Worm (Caenorhabditis elegans) whole organism, early embryonic: ENCODE data around the gene K10G4.5.

Experiments
- B0310.2 ChIP-seq: sonication (generic microtip); optimal IDR thresholded peaks from 2 replicates; lab custom pipeline; 2016; ENCODE audit warnings: mild to moderate bottlenecking, missing genetic modification characterization, missing compliant biosample characterization
- F13C5.2 ChIP-seq: sonication (generic microtip); optimal IDR thresholded peaks from 2 replicates; lab custom pipeline; 2017; ENCODE audit warnings: mild to moderate bottlenecking, missing genetic modification characterization, inconsistent platforms, missing compliant biosample characterization
- ama-1 ChIP-seq: fragments of 150-350 bp; optimal IDR thresholded peaks from 2 replicates; lab custom pipeline; 2014
- ceh-13 ChIP-seq: fragments of 200-800 bp; sonication (Bioruptor generic); optimal IDR thresholded peaks from 2 replicates; lab custom pipeline; 2018; ENCODE audit warnings: mild to moderate bottlenecking, missing genetic modification characterization, missing compliant biosample characterization
- ets-7 ChIP-seq: sonication (generic microtip); optimal IDR thresholded peaks from 2 replicates; lab custom pipeline; 2016; ENCODE audit warnings: missing genotype, missing genetic modification characterization, missing compliant biosample characterization
- flt-1 ChIP-seq: fragments of 200-800 bp; sonication (Bioruptor generic); IDR thresholded peaks from 2 replicates; pipeline ENCODE4 v1.3.6; 2022; ENCODE audit warnings: missing genetic modification characterization, missing compliant biosample characterization
- hmbx-1 ChIP-seq: sonication (generic microtip); optimal IDR thresholded peaks from 2 replicates; lab custom pipeline; 2016; ENCODE audit warnings: mild to moderate bottlenecking, missing genetic modification characterization, missing compliant biosample characterization
- hmg-4 ChIP-seq: fragments of 200-800 bp; sonication (Bioruptor generic); optimal IDR thresholded peaks from 2 replicates; lab custom pipeline; 2018; ENCODE audit warnings: mild to moderate bottlenecking, missing genetic modification characterization, missing compliant biosample characterization
- hnd-1 ChIP-seq: sonication (generic microtip); optimal IDR thresholded peaks from 2 replicates; lab custom pipeline; 2016; ENCODE audit warnings: missing genetic modification characterization, missing compliant biosample characterization
- tbx-37 ChIP-seq: fragments of 200-800 bp; sonication (Bioruptor generic); conservative IDR thresholded peaks from 2 replicates; pipeline ENCODE4 v1.3.6; 2022; ENCODE audit warnings: missing genetic modification reagents, missing genetic modification characterization, missing compliant biosample characterization

DNA sequence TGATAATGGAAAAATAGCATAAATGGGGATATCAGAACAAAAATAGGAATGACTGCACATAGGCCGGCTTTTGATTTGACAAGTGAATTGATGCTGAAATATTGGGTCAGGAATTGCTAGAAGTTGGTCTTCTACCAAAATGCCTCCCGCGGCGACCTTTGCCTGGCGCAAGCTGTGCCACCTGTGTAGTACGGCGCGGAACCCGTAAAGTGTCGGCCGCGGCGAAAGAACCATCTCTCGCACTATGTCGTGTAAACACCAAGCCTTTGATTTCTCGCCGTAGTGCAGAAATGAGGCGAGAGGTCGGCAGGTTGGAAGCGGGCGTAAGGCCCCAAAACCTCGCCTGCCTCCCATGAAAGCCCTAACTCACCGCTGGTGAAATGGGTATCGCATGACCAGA is 39.9 kb downstream of the K10G4.5 start:
- TF ChIP-seq flt-1 (GFP tag; lab: Robert Waterston, UW) (no peak), ama-1 (lab: Kevin White, UChicago) (no peak), tbx-37 (GFP tag; lab: Robert Waterston, UW) (no peak), hmg-4 (GFP tag; lab: Kevin White, UChicago) (no peak), hmbx-1 (no peak), B0310.2 (tag; lab: Kevin White, UChicago) (no peak), F13C5.2 (tag; lab: Kevin White, UChicago) (no peak), hnd-1 (tag; lab: Kevin White, UChicago) (no peak), ets-7 (tag; lab: Kevin White, UChicago) (no peak), ceh-13 (GFP tag; lab: Kevin White, UChicago) (no peak)
